Worm (Caenorhabditis elegans): ENCODE measurements around the gene fbxa-102.
"Not testable (repeated sequence)": the region's sequence is repeated elsewhere in the genome, so short reads cannot be mapped to it uniquely, and the experiment has no call there.

Gene fbxa-102

DNA sequence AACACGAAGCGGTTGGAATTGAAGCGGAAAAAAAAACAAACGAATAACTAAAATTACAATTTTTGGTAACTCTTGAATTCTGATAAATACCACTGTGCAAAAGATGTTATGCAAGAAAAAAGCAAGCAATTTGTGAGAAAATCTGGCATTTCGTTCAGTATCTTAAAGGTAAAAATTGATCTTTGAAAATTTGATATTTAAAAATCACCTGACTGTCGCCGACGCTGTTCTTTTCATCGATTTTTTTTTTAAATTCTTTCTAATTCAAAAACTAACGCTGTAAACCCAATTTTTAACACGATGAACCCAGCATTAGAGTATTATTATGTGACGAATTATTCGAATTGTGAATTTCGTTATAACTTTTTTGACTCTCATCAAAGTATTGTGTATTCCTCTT lies 19.9 kb downstream of the fbxa-102 start, which contains the start of gene srh-123:
Gene srh-123 (plus strand): TSS at position 301 of the 400 bp plus-strand sequence.
- TF ChIP-seq ref-1 (GFP tag; conservative IDR thresholded peaks at IDR 0.05), result no peak
- no peak for TF ChIP-seq tab-1 (GFP tag; IDR thresholded peaks at IDR 0.05)
- TF ChIP-seq ztf-29 (GFP tag; IDR thresholded peaks at IDR 0.05), result no peak
- no peak for TF ChIP-seq klf-2 (GFP tag; conservative IDR thresholded peaks at IDR 0.05)
- no peak for TF ChIP-seq ztf-23 (GFP tag; IDR thresholded peaks at IDR 0.05)
- TF ChIP-seq med-1 (GFP tag; optimal IDR thresholded peaks at IDR 0.05; ENCODE audit: insufficient read depth), result no peak
- TF ChIP-seq cog-1 (tag; optimal IDR thresholded peaks at IDR 0.05), result no peak
- no peak for TF ChIP-seq flt-1 (GFP tag; IDR thresholded peaks at IDR 0.05)
- TF ChIP-seq T22C8.4 (GFP tag; IDR thresholded peaks at IDR 0.05), result no peak

DNA sequence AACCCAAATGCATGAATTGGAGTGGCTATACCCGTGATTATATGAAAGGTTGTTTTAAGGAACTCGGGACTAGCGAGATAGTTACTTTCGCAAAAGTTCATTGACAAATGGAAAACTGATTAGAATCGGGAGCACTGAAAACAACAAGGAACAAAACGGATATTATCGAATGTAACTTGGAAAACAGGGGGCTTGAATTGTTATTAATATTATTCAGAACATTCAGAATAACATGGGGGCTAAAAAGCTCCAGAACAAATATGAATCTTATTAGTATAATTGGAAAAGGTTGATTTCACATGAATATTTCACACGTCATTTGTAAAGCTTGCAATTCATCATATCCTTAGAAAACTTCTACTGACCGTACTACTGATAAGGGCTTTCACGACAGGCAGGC lies 22.1 kb downstream of the fbxa-102 start, which contains the start of gene srh-235:
Gene srh-235 (minus strand): TSS at position 101 of the 400 bp plus-strand sequence.
- no peak for TF ChIP-seq ref-1 (GFP tag; conservative IDR thresholded peaks at IDR 0.05)
- TF ChIP-seq T22C8.4 (GFP tag; IDR thresholded peaks at IDR 0.05), result no peak
- no peak for TF ChIP-seq ztf-23 (GFP tag; IDR thresholded peaks at IDR 0.05)
- no peak for TF ChIP-seq klf-2 (GFP tag; conservative IDR thresholded peaks at IDR 0.05)
- TF ChIP-seq med-1 (GFP tag; optimal IDR thresholded peaks at IDR 0.05; ENCODE audit: insufficient read depth), result no peak
- no peak for TF ChIP-seq ztf-29 (GFP tag; IDR thresholded peaks at IDR 0.05)
- TF ChIP-seq flt-1 (GFP tag; IDR thresholded peaks at IDR 0.05), result no peak
- TF ChIP-seq cog-1 (tag; optimal IDR thresholded peaks at IDR 0.05), result no peak
- TF ChIP-seq tab-1 (GFP tag; IDR thresholded peaks at IDR 0.05), result no peak

DNA sequence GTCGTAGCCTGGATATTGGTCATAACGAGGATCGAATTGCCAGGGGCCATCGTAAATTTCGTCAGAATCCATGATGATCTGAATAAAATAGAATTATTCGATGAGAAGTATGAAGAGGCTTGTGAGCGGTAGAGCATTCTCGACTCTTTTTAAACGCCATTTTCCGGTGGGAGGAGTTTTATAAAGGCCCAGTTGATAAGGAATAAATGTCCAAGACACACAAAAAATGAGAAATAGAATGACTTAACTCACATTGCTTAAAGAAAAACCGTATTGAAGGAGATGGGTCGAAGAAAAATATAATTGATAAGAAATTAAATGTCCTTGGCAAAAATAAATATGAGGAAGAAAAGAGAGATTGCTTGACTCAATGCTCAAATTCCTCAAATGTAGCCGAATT lies 24.5 kb downstream of the fbxa-102 start, which contains the start of gene F20E11.17:
Gene F20E11.17 (minus strand): TSS at position 101 of the 400 bp plus-strand sequence.
- TF ChIP-seq T22C8.4 (GFP tag; IDR thresholded peaks at IDR 0.05) (no peak), ref-1 (GFP tag; conservative IDR thresholded peaks at IDR 0.05) (no peak), flt-1 (GFP tag; IDR thresholded peaks at IDR 0.05) (no peak), tab-1 (GFP tag; IDR thresholded peaks at IDR 0.05) (no peak), cog-1 (tag; optimal IDR thresholded peaks at IDR 0.05) (no peak), klf-2 (GFP tag; conservative IDR thresholded peaks at IDR 0.05) (no peak)

DNA sequence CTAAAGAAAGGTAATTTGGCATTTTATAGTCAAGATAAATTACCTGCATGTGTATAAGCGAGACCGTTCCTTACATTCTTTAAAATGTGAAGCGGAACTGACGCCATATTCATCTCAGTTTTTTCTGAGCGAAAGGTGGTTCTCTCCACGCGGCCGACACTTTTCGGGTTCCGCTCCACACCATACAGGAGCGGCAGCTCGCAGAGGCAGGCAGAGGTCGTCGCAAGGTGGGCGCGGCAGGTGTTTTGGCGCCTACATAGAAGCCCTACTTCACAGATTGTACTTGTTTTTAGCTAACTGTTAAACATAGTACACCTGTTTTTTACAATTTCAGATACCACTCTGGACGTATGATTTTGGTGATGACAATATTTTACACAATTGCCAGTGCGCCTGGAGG lies 25.8 kb downstream of the fbxa-102 start:
- TF ChIP-seq T22C8.4 (GFP tag; IDR thresholded peaks at IDR 0.05) (no peak), cog-1 (tag; optimal IDR thresholded peaks at IDR 0.05) (no peak), ztf-23 (GFP tag; IDR thresholded peaks at IDR 0.05) (no peak), klf-2 (GFP tag; conservative IDR thresholded peaks at IDR 0.05) (no peak), ref-1 (GFP tag; conservative IDR thresholded peaks at IDR 0.05) (no peak), tab-1 (GFP tag; IDR thresholded peaks at IDR 0.05) (no peak), med-1 (GFP tag; optimal IDR thresholded peaks at IDR 0.05; ENCODE audit: insufficient read depth) (no peak), ztf-29 (GFP tag; IDR thresholded peaks at IDR 0.05) (no peak), flt-1 (GFP tag; IDR thresholded peaks at IDR 0.05) (no peak)

DNA sequence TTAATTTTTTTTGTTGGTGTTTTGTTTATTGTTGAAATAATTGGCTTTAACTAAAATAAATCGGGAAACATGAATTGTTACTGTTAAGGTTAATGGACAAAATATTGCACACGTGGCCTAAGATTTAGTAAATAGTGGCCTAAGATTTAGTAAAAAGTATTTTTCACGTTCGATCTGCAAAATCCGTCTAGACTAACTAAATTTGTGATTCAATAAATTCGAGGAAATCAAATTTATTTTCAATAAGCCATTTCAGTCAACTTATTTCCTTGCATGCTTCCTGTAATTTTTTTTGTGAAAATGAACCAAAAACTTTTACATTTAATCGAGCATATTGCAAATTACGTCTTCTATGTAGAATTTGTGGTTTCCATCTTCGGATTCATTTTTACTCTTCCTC lies 26.9 kb downstream of the fbxa-102 start, which contains the start of gene srw-72:
Gene srw-72 (plus strand): TSS at position 301 of the 400 bp plus-strand sequence.
- TF ChIP-seq klf-2 (GFP tag; conservative IDR thresholded peaks at IDR 0.05), result no peak
- TF ChIP-seq ztf-23 (GFP tag; IDR thresholded peaks at IDR 0.05), result no peak
- TF ChIP-seq ref-1 (GFP tag; conservative IDR thresholded peaks at IDR 0.05), result no peak
- TF ChIP-seq ztf-29 (GFP tag; IDR thresholded peaks at IDR 0.05), result no peak
- no peak for TF ChIP-seq cog-1 (tag; optimal IDR thresholded peaks at IDR 0.05)
- TF ChIP-seq flt-1 (GFP tag; IDR thresholded peaks at IDR 0.05), result no peak
- no peak for TF ChIP-seq T22C8.4 (GFP tag; IDR thresholded peaks at IDR 0.05)
- TF ChIP-seq tab-1 (GFP tag; IDR thresholded peaks at IDR 0.05), result no peak
- TF ChIP-seq med-1 (GFP tag; optimal IDR thresholded peaks at IDR 0.05; ENCODE audit: insufficient read depth), result no peak

DNA sequence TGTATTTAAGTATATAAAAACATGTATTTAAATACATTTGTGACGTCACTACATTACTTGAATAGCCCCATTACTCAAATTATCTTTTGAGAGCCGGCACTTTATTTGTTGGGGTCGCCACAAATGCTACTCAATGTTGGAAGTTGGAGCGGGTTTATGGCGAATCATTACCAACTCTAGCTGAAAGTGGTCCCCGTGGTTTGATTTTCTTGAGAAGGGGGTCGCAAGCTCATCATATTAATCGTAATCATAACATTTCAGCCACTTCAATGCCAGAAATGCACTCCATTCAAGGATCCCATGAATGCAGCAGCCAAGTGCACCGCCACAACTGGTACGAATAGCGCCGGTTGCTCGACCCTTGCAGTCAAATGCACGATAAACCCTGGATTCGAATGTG lies 29.4 kb downstream of the fbxa-102 start, which contains the start of gene F20E11.7:
Gene F20E11.7 (plus strand): TSS at position 301 of the 400 bp plus-strand sequence.
- TF ChIP-seq flt-1 (GFP tag; IDR thresholded peaks at IDR 0.05); ztf-29 (GFP tag; IDR thresholded peaks at IDR 0.05); klf-2 (GFP tag; conservative IDR thresholded peaks at IDR 0.05): not testable (repeated sequence)

DNA sequence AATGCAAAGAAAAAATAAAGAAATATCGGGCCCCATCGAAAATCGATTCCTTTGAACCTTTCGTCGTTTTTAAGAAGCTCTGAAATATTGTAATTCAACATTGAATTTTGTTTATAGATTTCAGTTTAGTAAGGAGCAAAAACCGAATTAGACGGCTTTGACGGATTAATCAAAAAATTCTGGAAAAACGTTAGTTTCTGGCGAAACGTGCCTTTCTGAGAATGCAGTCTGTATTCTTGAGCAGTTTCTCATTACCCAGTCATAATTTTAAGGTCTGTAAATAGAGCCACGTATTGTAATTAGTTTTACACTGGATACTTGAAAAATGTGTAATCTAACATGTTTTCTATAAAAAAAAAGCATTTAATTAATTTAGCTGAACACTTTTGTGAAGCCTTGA lies 33.6 kb downstream of the fbxa-102 start, which contains the start of gene srz-48:
Gene srz-48 (minus strand): TSS at position 101 of the 400 bp plus-strand sequence.
- no peak for TF ChIP-seq klf-2 (GFP tag; conservative IDR thresholded peaks at IDR 0.05)
- no peak for TF ChIP-seq T22C8.4 (GFP tag; IDR thresholded peaks at IDR 0.05)
- no peak for TF ChIP-seq tab-1 (GFP tag; IDR thresholded peaks at IDR 0.05)
- no peak for TF ChIP-seq ref-1 (GFP tag; conservative IDR thresholded peaks at IDR 0.05)
- TF ChIP-seq med-1 (GFP tag; optimal IDR thresholded peaks at IDR 0.05; ENCODE audit: insufficient read depth), result no peak
- no peak for TF ChIP-seq ztf-23 (GFP tag; IDR thresholded peaks at IDR 0.05)
- TF ChIP-seq ztf-29 (GFP tag; IDR thresholded peaks at IDR 0.05), result no peak
- no peak for TF ChIP-seq cog-1 (tag; optimal IDR thresholded peaks at IDR 0.05)
- TF ChIP-seq flt-1 (GFP tag; IDR thresholded peaks at IDR 0.05), result no peak

DNA sequence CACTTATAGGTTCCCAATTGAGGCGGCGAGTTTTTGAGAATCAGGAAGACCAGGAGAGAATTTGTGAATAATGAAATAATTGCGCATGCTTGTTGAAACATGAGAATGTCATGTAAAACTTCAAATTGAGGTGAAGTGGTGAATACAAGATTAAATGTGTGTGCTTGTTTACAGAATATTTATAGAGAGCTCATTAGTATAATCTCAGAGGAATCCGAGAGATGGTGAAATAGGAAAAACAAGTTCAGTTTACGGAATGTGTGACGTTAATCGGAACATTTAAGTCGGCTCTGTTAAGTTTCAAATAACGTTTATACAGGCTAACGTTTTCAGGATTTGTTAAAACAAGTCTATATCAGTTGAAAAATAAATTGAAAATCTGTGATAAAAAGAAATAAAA lies 35.6 kb downstream of the fbxa-102 start, which contains the start of gene str-200:
Gene str-200 (minus strand): TSS at position 101 of the 400 bp plus-strand sequence.
- TF ChIP-seq flt-1 (GFP tag; IDR thresholded peaks at IDR 0.05), result no peak
- TF ChIP-seq klf-2 (GFP tag; conservative IDR thresholded peaks at IDR 0.05), result no peak
- no peak for TF ChIP-seq ztf-29 (GFP tag; IDR thresholded peaks at IDR 0.05)
- TF ChIP-seq med-1 (GFP tag; optimal IDR thresholded peaks at IDR 0.05; ENCODE audit: insufficient read depth), result no peak
- TF ChIP-seq cog-1 (tag; optimal IDR thresholded peaks at IDR 0.05), result no peak
- no peak for TF ChIP-seq ref-1 (GFP tag; conservative IDR thresholded peaks at IDR 0.05)
- TF ChIP-seq T22C8.4 (GFP tag; IDR thresholded peaks at IDR 0.05), result no peak
- TF ChIP-seq ztf-23 (GFP tag; IDR thresholded peaks at IDR 0.05), result no peak
- no peak for TF ChIP-seq tab-1 (GFP tag; IDR thresholded peaks at IDR 0.05)

DNA sequence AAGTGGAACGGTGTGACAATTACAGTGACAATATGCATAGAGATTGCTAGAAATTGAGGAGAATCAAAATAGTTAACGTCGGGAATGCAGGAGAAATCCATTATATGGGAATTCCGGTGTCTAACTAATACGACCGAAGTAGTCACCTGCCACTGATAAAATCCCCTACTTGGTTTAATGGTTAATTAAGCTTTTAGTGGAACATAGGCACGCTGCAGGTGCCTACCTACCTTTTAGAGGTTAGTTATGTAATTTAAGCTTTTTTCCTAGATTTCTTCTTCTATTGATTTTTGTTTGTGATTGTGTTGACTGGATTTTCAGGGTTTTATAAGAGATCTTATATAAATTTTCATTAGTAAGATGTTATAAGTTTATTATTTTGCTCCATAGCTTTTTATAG lies 37.4 kb downstream of the fbxa-102 start, which contains the start of gene srh-203:
Gene srh-203 (minus strand): TSS at position 101 of the 400 bp plus-strand sequence.
- TF ChIP-seq ztf-23 (GFP tag; IDR thresholded peaks at IDR 0.05); med-1 (GFP tag; optimal IDR thresholded peaks at IDR 0.05; ENCODE audit: insufficient read depth); T22C8.4 (GFP tag; IDR thresholded peaks at IDR 0.05): not testable (repeated sequence)

DNA sequence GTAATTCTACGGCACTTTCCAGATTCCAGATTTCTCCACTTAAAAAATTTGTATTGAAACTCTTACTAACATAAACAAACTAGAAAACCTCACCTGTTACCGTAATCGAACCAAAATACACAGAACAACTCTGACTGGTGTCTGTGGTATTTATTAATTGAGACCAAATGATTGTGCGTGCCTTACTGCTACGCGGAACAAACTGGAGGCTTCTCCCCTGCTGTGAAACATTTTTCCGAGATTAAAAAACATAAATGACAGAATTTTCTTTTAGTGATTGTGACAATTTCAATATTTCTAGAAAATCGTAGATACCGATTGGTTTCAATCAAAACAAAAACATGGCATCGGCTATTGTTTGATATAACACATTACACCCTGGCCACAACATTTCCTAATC lies 43.8 kb downstream of the fbxa-102 start:
- TF ChIP-seq flt-1 (GFP tag; IDR thresholded peaks at IDR 0.05) (no peak), ref-1 (GFP tag; conservative IDR thresholded peaks at IDR 0.05) (no peak), ztf-29 (GFP tag; IDR thresholded peaks at IDR 0.05) (no peak), ztf-23 (GFP tag; IDR thresholded peaks at IDR 0.05) (no peak), tab-1 (GFP tag; IDR thresholded peaks at IDR 0.05) (no peak), klf-2 (GFP tag; conservative IDR thresholded peaks at IDR 0.05) (no peak), cog-1 (tag; optimal IDR thresholded peaks at IDR 0.05) (no peak), med-1 (GFP tag; optimal IDR thresholded peaks at IDR 0.05; ENCODE audit: insufficient read depth) (no peak), T22C8.4 (GFP tag; IDR thresholded peaks at IDR 0.05) (no peak)
